Fruit fly (Drosophila melanogaster): ENCODE results near the gene Tdrd3.

The Tdrd3 gene

DNA sequence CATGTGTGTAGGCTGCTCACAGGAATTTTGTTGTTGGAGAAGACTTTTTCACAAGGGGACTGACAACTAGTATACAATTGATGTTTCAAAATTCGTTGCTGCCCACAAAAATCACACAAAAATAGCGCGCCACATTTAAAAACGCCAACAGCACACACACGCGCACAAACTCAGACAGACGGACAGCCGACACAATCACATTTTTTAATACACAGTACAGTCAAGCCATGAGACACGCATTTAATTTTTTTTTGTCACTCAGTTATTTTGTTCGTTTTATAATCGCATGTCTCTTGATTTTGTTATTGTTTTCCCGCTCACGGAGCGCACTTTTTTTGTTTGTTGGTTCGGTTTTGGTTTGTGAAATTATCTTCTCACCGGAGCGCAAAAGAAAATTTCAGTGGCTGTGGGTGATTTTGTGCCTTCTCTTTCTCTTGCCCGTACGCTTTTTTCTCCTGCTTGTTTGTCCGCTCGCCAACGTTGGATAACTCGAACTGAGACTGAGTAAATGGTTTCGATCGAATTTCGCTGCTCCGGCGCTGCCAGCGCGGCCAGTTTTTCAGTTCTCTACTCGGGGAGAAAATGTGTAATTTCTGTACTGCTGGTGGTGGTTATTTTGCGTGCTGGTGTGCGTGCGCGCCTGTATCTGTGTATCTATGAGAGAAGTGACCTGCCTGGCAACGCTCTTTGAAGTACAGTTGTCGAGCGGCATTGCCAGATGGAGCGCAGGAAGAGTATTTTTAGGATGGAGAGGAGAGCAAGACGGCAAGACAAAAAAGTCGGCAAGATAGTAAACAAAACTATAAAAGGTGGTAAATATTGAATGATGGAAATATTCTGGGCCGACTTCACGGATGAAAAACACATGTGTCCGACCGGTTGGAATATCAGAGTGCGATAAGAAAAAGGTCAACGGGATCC is 28.9 kb upstream of the Tdrd3 start, which contains the start of gene CG42507 (continued):
- TF ChIP-seq psq (GFP tag; optimal IDR thresholded peaks at IDR 0.05) (no peak), CG15601 (tag; optimal IDR thresholded peaks at IDR 0.05) (peak; percentile 50), CG4730 (GFP tag; IDR thresholded peaks at IDR 0.05) (no peak), knrl (GFP tag; IDR thresholded peaks at IDR 0.05; ENCODE audit: partially characterized antibody) (no peak), pfk (GFP tag; optimal IDR thresholded peaks at IDR 0.05) (peak; percentile 65), lov (optimal IDR thresholded peaks at IDR 0.05) (no peak), lov (GFP tag; IDR thresholded peaks at IDR 0.05) (0 out of 3 replicates have a peak, but pooled peaks have one; percentile 29), CG31388 (GFP tag; optimal IDR thresholded peaks at IDR 0.05) (no peak), CG7786 (GFP tag; optimal IDR thresholded peaks at IDR 0.05) (no peak), CG11560 (tag; IDR thresholded peaks at IDR 0.05) (no peak), CG10959 (GFP tag; IDR thresholded peaks at IDR 0.05) (no peak), CG2199 (GFP tag; IDR thresholded peaks at IDR 0.05) (peak; percentile 73; the same call in 2 of the 3 replicates), so (GFP tag; IDR thresholded peaks at IDR 0.05) (no peak; the same call in 1 of the 3 replicates), CG10543 (GFP tag; optimal IDR thresholded peaks at IDR 0.05) (peak; percentile 87), sd (tag; optimal IDR thresholded peaks at IDR 0.05) (peak; percentile 68), CG4617 (GFP tag; optimal IDR thresholded peaks at IDR 0.05; ENCODE audit: borderline replicate concordance) (no peak), dpn (GFP tag; optimal IDR thresholded peaks at IDR 0.05) (peak in 1 of 2 experiments; percentile 15), Adf1 (GFP tag; IDR thresholded peaks at IDR 0.05) (peak; percentile 83), CG30431 (GFP tag; optimal IDR thresholded peaks at IDR 0.05) (no peak), Ets65A (GFP tag) (no peak), ham (GFP tag; IDR thresholded peaks at IDR 0.05) (no peak), br (optimal IDR thresholded peaks at IDR 0.05) (no peak), Doc2 (GFP tag; IDR thresholded peaks at IDR 0.05) (no peak), CG13775 (GFP tag; optimal IDR thresholded peaks at IDR 0.05) (no peak), ems (GFP tag; optimal IDR thresholded peaks at IDR 0.05) (peak; percentile 46), Max (GFP tag; optimal IDR thresholded peaks at IDR 0.05) (no peak), CG7839 (tag; optimal IDR thresholded peaks at IDR 0.05) (peak; percentile 20), stc (GFP tag; IDR thresholded peaks at IDR 0.05) (peak; percentile 12; the same call in 1 of the 2 replicates), twi (tag; optimal IDR thresholded peaks at IDR 0.05) (peak; percentile 91), Taf1 (GFP tag; IDR thresholded peaks at IDR 0.05) (no peak), lmd (GFP tag; IDR thresholded peaks at IDR 0.05) (no peak; the same call in 1 of the 2 replicates), Hey (tag; optimal IDR thresholded peaks at IDR 0.05) (peak; percentile 54), Hr51 (GFP tag; optimal IDR thresholded peaks at IDR 0.05) (no peak), repo (GFP tag; optimal IDR thresholded peaks at IDR 0.05) (no peak), CG1233 (GFP tag; optimal IDR thresholded peaks at IDR 0.05) (peak; percentile 59), CG14860 (GFP tag; IDR thresholded peaks at IDR 0.05; ENCODE audit: partially characterized antibody) (no peak), maf-S (GFP tag; optimal IDR thresholded peaks at IDR 0.05) (no peak), pho (GFP tag; optimal IDR thresholded peaks at IDR 0.05) (peak; percentile 2), CG12071 (GFP tag; optimal IDR thresholded peaks at IDR 0.05) (peak; percentile 80), CG11695 (GFP tag; IDR thresholded peaks at IDR 0.05) (peak; percentile 53; the same call in 1 of the 3 replicates), CG18619 (GFP tag; optimal IDR thresholded peaks at IDR 0.05) (peak; percentile 66), salm (tag; optimal IDR thresholded peaks at IDR 0.05) (no peak), scrt (GFP tag; optimal IDR thresholded peaks at IDR 0.05) (peak; percentile 61), lbe (GFP tag; optimal IDR thresholded peaks at IDR 0.05) (peak; percentile 66), ATbp (GFP tag; optimal IDR thresholded peaks at IDR 0.05) (peak; percentile 33), Ada2b (GFP tag; IDR thresholded peaks at IDR 0.05) (0 out of 2 replicates have a peak, but pooled peaks have one; percentile 18), zen2 (GFP tag; IDR thresholded peaks at IDR 0.05; ENCODE audit: partially characterized antibody) (0 out of 3 replicates have a peak, but pooled peaks have one; percentile 51), B-H2 (GFP tag; optimal IDR thresholded peaks at IDR 0.05) (peak; percentile 83), CG7556 (GFP tag; optimal IDR thresholded peaks at IDR 0.05) (no peak)
